Fruit fly (Drosophila melanogaster) whole organism: Measurements from ENCODE around the gene sws.

Experiments
- CG8478 ChIP-seq: fragments of >200 bp; optimal IDR thresholded peaks from 2 replicates; lab custom pipeline; 2018; ENCODE audit warnings: inconsistent platforms
- psq ChIP-seq: fragments of >200 bp; optimal IDR thresholded peaks from 2 replicates; lab custom pipeline; 2017

- TF ChIP-seq psq (lab: Kevin White, UChicago) (no peak), CG8478 (lab: Kevin White, UChicago) (no peak)
Measured at dm6 chrX:7960988-7961387, 7.0 kb downstream of the sws start.
